Worm (Caenorhabditis elegans) whole organism, L4 larva: ENCODE results near the gene immp-2.

Experiments used
- D1046.2 ChIP-seq: fragments of 200-800 bp; sonication (Bioruptor generic); IDR thresholded peaks from 2 replicates; pipeline ENCODE4 v1.3.6; 2022; ENCODE audit warnings: missing genetic modification characterization, missing compliant biosample characterization
- F10B5.3 ChIP-seq: sonication (generic microtip); optimal IDR thresholded peaks from 2 replicates; lab custom pipeline; 2016; ENCODE audit warnings: mild to moderate bottlenecking, missing genetic modification characterization, missing compliant biosample characterization
- F37D6.2 ChIP-seq: sonication (generic microtip); optimal IDR thresholded peaks from 2 replicates; lab custom pipeline; 2016; ENCODE audit warnings: mild to moderate bottlenecking, missing genetic modification characterization, missing compliant biosample characterization
- Y105C5A.15 ChIP-seq: fragments of 200-800 bp; sonication (Bioruptor generic); IDR thresholded peaks from 2 replicates; pipeline ENCODE4 v1.3.6; 2022; ENCODE audit warnings: missing genetic modification characterization, missing compliant biosample characterization
- Y48G9A.11 ChIP-seq: fragments of 200-800 bp; sonication (Bioruptor generic); IDR thresholded peaks from 2 replicates; pipeline ENCODE4 v1.3.6; 2022; ENCODE audit warnings: missing genetic modification reagents, missing genetic modification characterization, missing compliant biosample characterization
- Y5F2A.4 ChIP-seq: fragments of 200-800 bp; sonication (Bioruptor generic); optimal IDR thresholded peaks from 2 replicates; lab custom pipeline; 2018; ENCODE audit warnings: mild to moderate bottlenecking, missing genetic modification characterization, missing compliant biosample characterization
- ZK337.2 ChIP-seq: fragments of 200-800 bp; sonication (Bioruptor generic); IDR thresholded peaks from 2 replicates; pipeline ENCODE4 v1.3.6; 2022; ENCODE audit warnings: missing genetic modification reagents, missing genetic modification characterization, missing compliant biosample characterization
- ama-1 ChIP-seq: fragments of 150-350 bp; optimal IDR thresholded peaks from 2 replicates; lab custom pipeline; 2014; ENCODE audit warnings: inconsistent platforms, mixed read lengths
- arid-1 ChIP-seq: fragments of 200-800 bp; sonication (Bioruptor generic); conservative IDR thresholded peaks from 2 replicates; pipeline ENCODE4 v1.3.6; 2022; ENCODE audit warnings: missing genetic modification reagents, missing genetic modification characterization, missing compliant biosample characterization
- ceh-32 ChIP-seq: sonication (generic microtip); optimal IDR thresholded peaks from 2 replicates; lab custom pipeline; 2016; ENCODE audit warnings: mild to moderate bottlenecking, missing genetic modification characterization, missing compliant biosample characterization; ENCODE audit not compliant: poor library complexity
- ceh-62 ChIP-seq: sonication (generic microtip); optimal IDR thresholded peaks from 2 replicates; lab custom pipeline; 2017; ENCODE audit warnings: missing biosample characterization, missing genetic modification characterization
- daf-16 ChIP-seq, 3 experiments: sonication (generic microtip); optimal IDR thresholded peaks; 2 replicates each; lab custom pipeline; 2016 to 2017; ENCODE audit warnings: missing genetic modification characterization in 3 of 3, missing genetic modification reagents in 3 of 3, mild to moderate bottlenecking in 2 of 3, missing compliant biosample characterization in 2 of 3, missing biosample characterization in 1 of 3, moderate library complexity in 1 of 3
- daf-19 ChIP-seq: fragments of 200-800 bp; sonication (Bioruptor generic); conservative IDR thresholded peaks from 2 replicates; pipeline ENCODE4 v1.3.6; 2022; ENCODE audit warnings: missing genetic modification characterization, missing compliant biosample characterization
- dmd-6 ChIP-seq: fragments of 200-800 bp; sonication (Bioruptor generic); IDR thresholded peaks from 2 replicates; pipeline ENCODE4 v1.3.6; 2022; ENCODE audit warnings: missing genetic modification reagents, missing genetic modification characterization, missing compliant biosample characterization
- dmd-9 ChIP-seq: fragments of 200-800 bp; sonication (Bioruptor generic); IDR thresholded peaks from 2 replicates; pipeline ENCODE4 v1.3.6; 2022; ENCODE audit warnings: missing genetic modification reagents, missing genetic modification characterization, missing compliant biosample characterization
- dpl-1 ChIP-seq: fragments of 150-350 bp; optimal IDR thresholded peaks from 2 replicates; lab custom pipeline; 2014; ENCODE audit warnings: missing biosample characterization, missing genetic modification reagents, missing genetic modification characterization
- duxl-1 ChIP-seq: sonication (generic microtip); optimal IDR thresholded peaks from 2 replicates; lab custom pipeline; 2016; ENCODE audit warnings: mild to moderate bottlenecking, missing genetic modification characterization, moderate library complexity, missing compliant biosample characterization; ENCODE audit not compliant: poor library complexity
- gei-8 ChIP-seq: fragments of 200-800 bp; sonication (Bioruptor generic); optimal IDR thresholded peaks from 2 replicates; lab custom pipeline; 2018; ENCODE audit warnings: mild to moderate bottlenecking, missing genetic modification characterization, missing compliant biosample characterization
- hif-1 ChIP-seq, 2 experiments: sonication (generic microtip); optimal IDR thresholded peaks; 2 replicates each; lab custom pipeline; 2016 to 2017; ENCODE audit warnings: missing compliant biosample characterization in 2 of 2, missing genetic modification characterization in 2 of 2, missing genetic modification reagents in 2 of 2, missing genotype in 2 of 2, mild to moderate bottlenecking in 1 of 2
- hlh-11 ChIP-seq: fragments of 200-800 bp; sonication (Bioruptor generic); optimal IDR thresholded peaks from 2 replicates; lab custom pipeline; 2018; ENCODE audit warnings: mild to moderate bottlenecking, missing genetic modification characterization, missing compliant biosample characterization
- hlh-30 ChIP-seq: sonication (generic microtip); optimal IDR thresholded peaks from 2 replicates; lab custom pipeline; 2017; ENCODE audit warnings: antibody characterized with exemption, mild to moderate bottlenecking, missing genetic modification characterization, missing compliant biosample characterization; ENCODE audit not compliant: insufficient read depth
- hmg-1.1 ChIP-seq: fragments of 200-800 bp; sonication (Bioruptor generic); IDR thresholded peaks from 2 replicates; pipeline ENCODE4 v1.3.6; 2022; ENCODE audit warnings: missing genetic modification reagents, missing genetic modification characterization, missing compliant biosample characterization
- jun-1 ChIP-seq: fragments of 150-350 bp; optimal IDR thresholded peaks from 2 replicates; lab custom pipeline; 2014; ENCODE audit warnings: missing biosample characterization, missing genetic modification reagents, missing genetic modification characterization
- lin-1 ChIP-seq: fragments of 200-800 bp; sonication (Bioruptor generic); IDR thresholded peaks from 2 replicates; pipeline ENCODE4 v1.3.6; 2022; ENCODE audit warnings: missing genetic modification reagents, missing genetic modification characterization, missing compliant biosample characterization
- lin-13 ChIP-seq: fragments of 150-350 bp; optimal IDR thresholded peaks from 2 replicates; lab custom pipeline; 2014; ENCODE audit warnings: missing biosample characterization, missing genetic modification reagents, missing genetic modification characterization
- lin-15B ChIP-seq: fragments of 150-350 bp; sonication (generic microtip); optimal IDR thresholded peaks from 3 replicates; lab custom pipeline; 2014; ENCODE audit warnings: missing biosample characterization, missing genetic modification characterization
- lin-38 ChIP-seq: fragments of 200-800 bp; sonication (Bioruptor generic); IDR thresholded peaks from 2 replicates; pipeline ENCODE4 v1.3.6; 2022; ENCODE audit warnings: missing genetic modification reagents, missing genetic modification characterization, missing compliant biosample characterization
- lsy-2 ChIP-seq, 2 experiments: fragments of 150-350 bp in 1 of 2; sonication (generic microtip) in 1 of 2; optimal IDR thresholded peaks; 2 replicates each; lab custom pipeline; 2014 to 2017; ENCODE audit warnings: missing biosample characterization in 2 of 2, missing genetic modification characterization in 2 of 2
- madf-9 ChIP-seq: fragments of 200-800 bp; sonication (Bioruptor generic); conservative IDR thresholded peaks from 2 replicates; pipeline ENCODE4 v1.3.6; 2022; ENCODE audit warnings: missing genetic modification reagents, missing genetic modification characterization, missing compliant biosample characterization
- mdl-1 ChIP-seq, 2 experiments: fragments of 150-350 bp in 1 of 2; sonication (generic microtip) in 1 of 2; optimal IDR thresholded peaks; 2 replicates each; lab custom pipeline; 2014 to 2017; ENCODE audit warnings: missing biosample characterization in 2 of 2, missing genetic modification characterization in 2 of 2
- mep-1 ChIP-seq: fragments of 150-350 bp; sonication (generic microtip); optimal IDR thresholded peaks from 3 replicates; lab custom pipeline; 2014; ENCODE audit warnings: missing biosample characterization, missing genetic modification characterization
- mes-2 ChIP-seq: sonication (generic microtip); optimal IDR thresholded peaks from 2 replicates; lab custom pipeline; 2016; ENCODE audit warnings: missing genotype, mild to moderate bottlenecking, missing genetic modification characterization, missing compliant biosample characterization; ENCODE audit not compliant: poor library complexity, severe bottlenecking
- mxl-2 ChIP-seq: fragments of 200-800 bp; sonication (Bioruptor generic); conservative IDR thresholded peaks from 2 replicates; pipeline ENCODE4 v1.3.6; 2022; ENCODE audit warnings: missing genetic modification reagents, missing genetic modification characterization, missing compliant biosample characterization
- mxl-3 ChIP-seq: fragments of 200-800 bp; sonication (Bioruptor generic); optimal IDR thresholded peaks from 2 replicates; lab custom pipeline; 2018; ENCODE audit warnings: mild to moderate bottlenecking, missing genetic modification characterization, missing compliant biosample characterization
- nhr-102 ChIP-seq: sonication (generic microtip); optimal IDR thresholded peaks from 2 replicates; lab custom pipeline; 2016; ENCODE audit warnings: mild to moderate bottlenecking, missing genetic modification characterization, moderate library complexity, missing compliant biosample characterization
- nhr-11 ChIP-seq: fragments of 150-350 bp; optimal IDR thresholded peaks from 2 replicates; lab custom pipeline; 2014; ENCODE audit warnings: missing biosample characterization, missing genetic modification characterization
- nhr-111 ChIP-seq: fragments of 200-800 bp; sonication (Bioruptor generic); optimal IDR thresholded peaks from 2 replicates; lab custom pipeline; 2018; ENCODE audit warnings: mild to moderate bottlenecking, missing genetic modification characterization, missing compliant biosample characterization
- nhr-41 ChIP-seq: fragments of 200-800 bp; sonication (Bioruptor generic); IDR thresholded peaks from 2 replicates; pipeline ENCODE4 v1.3.6; 2022; ENCODE audit warnings: missing genetic modification reagents, missing genetic modification characterization, missing compliant biosample characterization
- nhr-42 ChIP-seq: fragments of 200-800 bp; sonication (Bioruptor generic); IDR thresholded peaks from 2 replicates; pipeline ENCODE4 v1.3.6; 2022; ENCODE audit warnings: missing genetic modification characterization, missing compliant biosample characterization
- nhr-6 ChIP-seq: fragments of 150-350 bp; optimal IDR thresholded peaks from 2 replicates; lab custom pipeline; 2014; ENCODE audit warnings: missing biosample characterization, missing genetic modification characterization
- pha-4 ChIP-seq, 2 experiments: fragments of 150-350 bp in 1 of 2; fragments of 200-800 bp in 1 of 2; sonication (Bioruptor generic) in 1 of 2; IDR thresholded peaks in 1 of 2; optimal IDR thresholded peaks in 1 of 2; 2 replicates each; pipeline versions ENCODE4 v1.3.6 to Lab custom; 2014 to 2022; ENCODE audit warnings: missing genetic modification characterization in 2 of 2, missing genetic modification reagents in 2 of 2, missing biosample characterization in 1 of 2, missing compliant biosample characterization in 1 of 2
- pqm-1 ChIP-seq: sonication (generic microtip); optimal IDR thresholded peaks from 2 replicates; lab custom pipeline; 2017; ENCODE audit warnings: missing biosample characterization, missing genetic modification characterization
- set-16 ChIP-seq: fragments of 200-800 bp; sonication (Bioruptor generic); IDR thresholded peaks from 2 replicates; pipeline ENCODE4 v1.3.6; 2022; ENCODE audit warnings: missing genetic modification reagents, missing genetic modification characterization, missing compliant biosample characterization
- skn-1 ChIP-seq: fragments of 150-350 bp; optimal IDR thresholded peaks from 2 replicates; lab custom pipeline; 2014; ENCODE audit warnings: missing biosample characterization, missing genetic modification characterization
- spr-3 ChIP-seq: fragments of 200-800 bp; sonication (Bioruptor generic); optimal IDR thresholded peaks from 2 replicates; lab custom pipeline; 2018; ENCODE audit warnings: mild to moderate bottlenecking, missing genetic modification characterization, missing compliant biosample characterization
- tag-97 ChIP-seq: fragments of 200-800 bp; sonication (Bioruptor generic); IDR thresholded peaks from 2 replicates; pipeline ENCODE4 v1.3.6; 2022; ENCODE audit warnings: missing genetic modification characterization, missing compliant biosample characterization
- unc-130 ChIP-seq: sonication (generic microtip); optimal IDR thresholded peaks from 2 replicates; lab custom pipeline; 2016; ENCODE audit warnings: missing genetic modification reagents, missing genetic modification characterization, missing compliant biosample characterization
- zip-11 ChIP-seq: fragments of 200-800 bp; sonication (Bioruptor generic); IDR thresholded peaks from 2 replicates; pipeline ENCODE4 v1.3.6; 2022; ENCODE audit warnings: missing genetic modification characterization, missing compliant biosample characterization
- zip-2 ChIP-seq: fragments of 150-350 bp; optimal IDR thresholded peaks from 2 replicates; lab custom pipeline; 2014; ENCODE audit warnings: missing biosample characterization, missing genetic modification characterization
- ztf-11 ChIP-seq: fragments of 150-350 bp; optimal IDR thresholded peaks from 2 replicates; lab custom pipeline; 2014; ENCODE audit warnings: missing biosample characterization, missing genetic modification characterization

Gene immp-2

DNA sequence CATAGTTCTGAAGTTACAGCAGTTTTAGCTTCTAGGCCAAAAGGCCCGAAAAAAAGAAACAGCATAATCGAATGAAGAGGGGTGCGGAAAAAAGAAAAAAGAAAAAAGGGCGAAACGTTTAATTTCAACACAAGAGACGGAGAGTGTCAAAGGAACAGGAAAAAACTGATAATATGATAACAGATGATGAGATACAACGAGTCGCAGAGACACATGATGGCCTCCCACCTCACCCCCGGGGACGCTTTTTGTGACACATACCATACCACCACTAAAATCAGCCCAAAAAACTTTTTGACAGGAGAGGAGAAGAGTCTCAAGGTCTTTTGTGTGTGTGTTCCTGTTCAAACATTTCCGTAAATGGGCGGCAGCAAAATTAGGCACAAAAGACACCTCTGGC lies 29.4 kb upstream of the immp-2 start (continued):
- TF ChIP-seq mxl-2 (GFP tag; lab: Robert Waterston, UW) (no peak), nhr-102 (tag; lab: Kevin White, UChicago) (no peak), dpl-1 (GFP tag; lab: Kevin White, UChicago) (no peak), Y48G9A.11 (GFP tag; lab: Robert Waterston, UW) (no peak), ztf-11 (tag; lab: Kevin White, UChicago) (no peak), hlh-11 (tag; lab: Kevin White, UChicago) (peak; percentile 88), pha-4 (GFP tag; IDR thresholded peaks at IDR 0.05; lab: Robert Waterston, UW) (0 out of 2 replicates have a peak, but pooled peaks have one; percentile 22), pha-4 (tag; optimal IDR thresholded peaks at IDR 0.05; lab: Kevin White, UChicago) (no peak), nhr-41 (GFP tag; lab: Robert Waterston, UW) (no peak), nhr-6 (peak; percentile 27), daf-16 (GFP tag; optimal IDR thresholded peaks at IDR 0.05; lab: Kevin White, UChicago) (no peak), daf-16 (tag; optimal IDR thresholded peaks at IDR 0.05; lab: Kevin White, UChicago) (peak; percentile 50), hif-1 (tag; optimal IDR thresholded peaks at IDR 0.05; lab: Kevin White, UChicago) (no peak), duxl-1 (tag; lab: Kevin White, UChicago) (no peak), set-16 (GFP tag; lab: Robert Waterston, UW) (no peak), jun-1 (tag; lab: Kevin White, UChicago) (no peak), tag-97 (GFP tag; lab: Robert Waterston, UW) (no peak), dmd-6 (GFP tag; lab: Robert Waterston, UW) (peak; percentile 73), lin-13 (GFP tag; lab: Kevin White, UChicago) (no peak), nhr-11 (tag; lab: Kevin White, UChicago) (no peak), ZK337.2 (GFP tag; lab: Robert Waterston, UW) (no peak), gei-8 (GFP tag; lab: Kevin White, UChicago) (no peak), lin-1 (GFP tag; lab: Robert Waterston, UW) (0 out of 2 replicates have a peak, but pooled peaks have one; percentile 50), ama-1 (lab: Kevin White, UChicago) (no peak), D1046.2 (GFP tag; lab: Robert Waterston, UW) (no peak), Y105C5A.15 (GFP tag; lab: Robert Waterston, UW) (no peak), nhr-42 (GFP tag; lab: Robert Waterston, UW) (no peak), lin-38 (GFP tag; lab: Robert Waterston, UW) (no peak), mxl-3 (GFP tag; lab: Kevin White, UChicago) (peak; percentile 65), zip-2 (tag; lab: Kevin White, UChicago) (no peak), madf-9 (GFP tag; lab: Robert Waterston, UW) (no peak), ceh-62 (tag; lab: Kevin White, UChicago) (no peak), nhr-111 (GFP tag; lab: Kevin White, UChicago) (no peak), skn-1 (tag; lab: Kevin White, UChicago) (no peak), unc-130 (GFP tag; lab: Kevin White, UChicago) (no peak), mes-2 (peak; percentile 38), F37D6.2 (tag; lab: Kevin White, UChicago) (no peak), mep-1 (peak; percentile 38), spr-3 (no peak), daf-19 (GFP tag; lab: Robert Waterston, UW) (no peak), ceh-32 (tag; lab: Kevin White, UChicago) (no peak), mdl-1 (tag; optimal IDR thresholded peaks at IDR 0.05; lab: Kevin White, UChicago) (peak in 1 of 2 experiments; percentile 42), F10B5.3 (tag; lab: Kevin White, UChicago) (no peak), arid-1 (no peak), Y5F2A.4 (no peak), dmd-9 (GFP tag; lab: Robert Waterston, UW) (no peak), zip-11 (GFP tag; lab: Robert Waterston, UW) (no peak), lsy-2 (tag; optimal IDR thresholded peaks at IDR 0.05; lab: Kevin White, UChicago) (peak in 1 of 2 experiments; percentile 10), hlh-30 (peak; percentile 88), pqm-1 (peak; percentile 54), hmg-1.1 (GFP tag; lab: Robert Waterston, UW) (peak; percentile 42; the same call in 1 of the 2 replicates), lin-15B (tag; lab: Kevin White, UChicago) (no peak)
